Worm (Caenorhabditis elegans) whole organism, L2 larva: ENCODE data around the gene F38H4.6.

ENCODE experiments used
- Y55F3AM.14 ChIP-seq: fragments of 200-800 bp; sonication (Bioruptor generic); optimal IDR thresholded peaks from 2 replicates; lab custom pipeline; 2018; ENCODE audit warnings: mild to moderate bottlenecking, missing genetic modification characterization, missing compliant biosample characterization
- ceh-82 ChIP-seq: fragments of 150-350 bp; optimal IDR thresholded peaks from 2 replicates; lab custom pipeline; 2014; ENCODE audit warnings: missing biosample characterization, missing genetic modification characterization
- crh-2 ChIP-seq: sonication (generic microtip); optimal IDR thresholded peaks from 2 replicates; lab custom pipeline; 2017; ENCODE audit warnings: missing biosample characterization, missing genetic modification characterization
- egl-27 ChIP-seq: sonication (generic microtip); optimal IDR thresholded peaks from 3 replicates; lab custom pipeline; 2017; ENCODE audit warnings: missing biosample characterization, missing genetic modification reagents, missing genetic modification characterization
- elt-3 ChIP-seq: sonication (generic microtip); optimal IDR thresholded peaks from 2 replicates; lab custom pipeline; 2017; ENCODE audit warnings: missing biosample characterization, missing genetic modification characterization
- lin-13 ChIP-seq: fragments of 150-350 bp; optimal IDR thresholded peaks from 2 replicates; lab custom pipeline; 2014; ENCODE audit warnings: missing biosample characterization, missing genetic modification reagents, missing genetic modification characterization
- nhr-11 ChIP-seq: fragments of 150-350 bp; optimal IDR thresholded peaks from 2 replicates; lab custom pipeline; 2014; ENCODE audit warnings: missing biosample characterization, missing genetic modification characterization
- nhr-237 ChIP-seq: fragments of 150-350 bp; optimal IDR thresholded peaks from 2 replicates; lab custom pipeline; 2014; ENCODE audit warnings: missing biosample characterization, missing genetic modification characterization
- peb-1 ChIP-seq: fragments of 150-350 bp; optimal IDR thresholded peaks from 2 replicates; lab custom pipeline; 2014; ENCODE audit warnings: missing biosample characterization, missing genetic modification characterization
- unc-39 ChIP-seq: fragments of 150-350 bp; optimal IDR thresholded peaks from 2 replicates; lab custom pipeline; 2014; ENCODE audit warnings: missing biosample characterization, missing genetic modification characterization
- ztf-4 ChIP-seq: fragments of 150-350 bp; optimal IDR thresholded peaks from 2 replicates; lab custom pipeline; 2014; ENCODE audit warnings: missing biosample characterization, missing genetic modification characterization

DNA sequence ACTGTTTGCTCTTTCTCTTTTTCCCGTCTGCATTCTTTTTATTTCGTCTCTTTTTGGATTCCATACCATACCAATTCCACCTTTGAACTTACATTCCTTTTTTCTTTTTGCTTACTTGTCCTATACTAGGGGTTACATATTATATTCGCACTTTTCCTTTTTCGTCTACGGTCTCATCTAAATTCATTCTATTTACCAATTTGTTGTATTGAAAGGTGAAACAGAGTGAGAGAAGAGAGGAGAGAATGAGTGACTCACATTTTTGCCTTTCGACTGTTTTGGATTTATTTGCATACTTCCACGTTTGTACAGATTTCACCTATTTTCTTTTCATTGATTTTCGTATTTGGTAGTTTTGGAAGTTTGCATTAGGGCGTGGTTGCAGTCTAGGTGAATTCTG, 15.8 kb upstream of the F38H4.6 start:
- no peak for TF ChIP-seq nhr-11 (tag; lab: Kevin White, UChicago)
- TF ChIP-seq egl-27 (tag; lab: Kevin White, UChicago) = no peak
- TF ChIP-seq nhr-237 (tag; lab: Kevin White, UChicago) = no peak
- TF ChIP-seq Y55F3AM.14 = no peak
- no peak for TF ChIP-seq peb-1 (tag; lab: Kevin White, UChicago)
- TF ChIP-seq ztf-4 (tag; lab: Kevin White, UChicago) = no peak
- TF ChIP-seq ceh-82 (tag; lab: Kevin White, UChicago) = no peak
- no peak for TF ChIP-seq elt-3 (tag; lab: Kevin White, UChicago)
- TF ChIP-seq lin-13 (GFP tag; lab: Kevin White, UChicago) = no peak
- TF ChIP-seq unc-39 (tag; lab: Kevin White, UChicago) = no peak
- no peak for TF ChIP-seq crh-2 (tag; lab: Kevin White, UChicago)
